Fruit fly (Drosophila melanogaster) whole organism, adult: ENCODE measurements around the gene CG17361.

Experiments used
- CG11617 ChIP-seq: fragments of 200-800 bp; sonication (Bioruptor generic); optimal IDR thresholded peaks from 2 replicates; lab custom pipeline; 2017; ENCODE audit warnings: mild to moderate bottlenecking, missing biosample characterization, missing genetic modification reagents, missing genetic modification characterization
- CG14711 ChIP-seq: fragments of 200-800 bp; sonication (Bioruptor generic); optimal IDR thresholded peaks from 2 replicates; lab custom pipeline; 2018; ENCODE audit warnings: missing biosample characterization, mild to moderate bottlenecking, missing genetic modification characterization, moderate library complexity
- CG33017 ChIP-seq: fragments of 200-800 bp; sonication (Bioruptor generic); optimal IDR thresholded peaks from 2 replicates; lab custom pipeline; 2018; ENCODE audit warnings: missing biosample characterization, mild to moderate bottlenecking, missing genetic modification characterization, moderate library complexity
- CG5204 ChIP-seq: fragments of 200-800 bp; sonication (Bioruptor generic); optimal IDR thresholded peaks from 2 replicates; lab custom pipeline; 2016; ENCODE audit warnings: missing biosample characterization, missing genetic modification characterization
- CG7101 ChIP-seq: fragments of 200-800 bp; sonication (Bioruptor generic); optimal IDR thresholded peaks from 2 replicates; lab custom pipeline; 2018; ENCODE audit warnings: missing biosample characterization, mild to moderate bottlenecking, missing genetic modification characterization, moderate library complexity
- bab1 ChIP-seq: fragments of 200-800 bp; sonication (Bioruptor generic); optimal IDR thresholded peaks from 3 replicates; lab custom pipeline; 2019; ENCODE audit warnings: missing biosample characterization, mild to moderate bottlenecking, missing genetic modification characterization, moderate library complexity
- cnc ChIP-seq, 2 experiments: fragments of >200 bp; optimal IDR thresholded peaks; 2 replicates each; lab custom pipeline; 2017
- kay ChIP-seq: fragments of 200-800 bp; sonication (Bioruptor generic); peaks from one replicate; lab custom pipeline; 2016; ENCODE audit warnings: missing biosample characterization, missing genetic modification characterization, borderline replicate concordance

- TF ChIP-seq CG33017 (tag; lab: Kevin White, UChicago), result no peak
- peak; percentile 23 for TF ChIP-seq CG5204 (GFP tag; lab: Kevin White, UChicago)
- TF ChIP-seq CG7101 (tag; lab: Kevin White, UChicago), result no peak
- TF ChIP-seq CG11617 (GFP tag; lab: Kevin White, UChicago), result peak; percentile 57
- TF ChIP-seq cnc (optimal IDR thresholded peaks at IDR 0.05; lab: Kevin White, UChicago), result no peak
- no peak for TF ChIP-seq bab1 (GFP tag; lab: Kevin White, UChicago)
- peak; percentile 91 for TF ChIP-seq kay (GFP tag; lab: Kevin White, UChicago)
- peak; percentile 93 for TF ChIP-seq CG14711 (tag; lab: Kevin White, UChicago)
Measured at dm6 chr3L:14003297-14004040, 6.5 kb downstream of the CG17361 start.
